Worm (Caenorhabditis elegans): ENCODE results near the gene Y69A2AR.31.

Gene Y69A2AR.31

DNA sequence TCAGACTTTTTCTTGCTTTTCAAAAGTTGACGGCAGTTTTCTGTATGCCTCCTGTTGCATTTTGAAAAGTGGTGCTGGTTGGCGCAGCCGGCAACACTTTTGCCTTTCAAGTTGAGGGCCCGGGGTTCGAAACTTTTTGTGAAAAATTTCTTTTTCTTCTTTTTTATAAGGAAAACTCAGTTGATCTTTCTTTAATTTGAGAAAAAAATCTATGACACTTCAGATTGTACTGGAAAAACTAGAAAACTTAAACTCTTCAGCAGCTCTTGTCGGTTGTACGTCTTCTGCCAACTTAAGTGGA, 1.0 kb upstream of the Y69A2AR.31 start (continued):
- peak; percentile 70; the same call in 1 of the 2 replicates for TF ChIP-seq Y105C5A.15 (GFP tag; IDR thresholded peaks at IDR 0.05)
- TF ChIP-seq gei-8 (GFP tag; optimal IDR thresholded peaks at IDR 0.05): peak; percentile 57
- no peak for TF ChIP-seq aly-2 (tag; optimal IDR thresholded peaks at IDR 0.05)
- TF ChIP-seq nhr-42 (GFP tag; IDR thresholded peaks at IDR 0.05): 0 out of 2 replicates have a peak, but pooled peaks have one; percentile 55
- TF ChIP-seq lin-1 (GFP tag; IDR thresholded peaks at IDR 0.05): 0 out of 2 replicates have a peak, but pooled peaks have one; percentile 10
- TF ChIP-seq mdt-29 (GFP tag; IDR thresholded peaks at IDR 0.05): 0 out of 2 replicates have a peak, but pooled peaks have one; percentile 38
- TF ChIP-seq egl-27 (tag; optimal IDR thresholded peaks at IDR 0.05): no peak
- TF ChIP-seq Y75B8A.6 (GFP tag; IDR thresholded peaks at IDR 0.05): peak; percentile 32; the same call in 1 of the 2 replicates
- TF ChIP-seq unc-62 (GFP tag; optimal IDR thresholded peaks at IDR 0.05 in 1 of 2): no peak
- TF ChIP-seq unc-62 (tag; optimal IDR thresholded peaks at IDR 0.05): no peak
- TF ChIP-seq nhr-111 (GFP tag; optimal IDR thresholded peaks at IDR 0.05): no peak
- TF ChIP-seq zag-1 (tag; optimal IDR thresholded peaks at IDR 0.05): no peak
- peak; percentile 51 for TF ChIP-seq mes-2 (tag; optimal IDR thresholded peaks at IDR 0.05; ENCODE audit: poor library complexity, severe bottlenecking)
- TF ChIP-seq Y48G9A.11 (GFP tag; IDR thresholded peaks at IDR 0.05): peak; percentile 60; the same call in 1 of the 2 replicates
- TF ChIP-seq fos-1 (tag; optimal IDR thresholded peaks at IDR 0.05): no peak
- no peak for TF ChIP-seq ceh-62 (tag; optimal IDR thresholded peaks at IDR 0.05)
- peak; percentile 86 for TF ChIP-seq lim-7 (GFP tag; IDR thresholded peaks at IDR 0.05)
- 0 out of 2 replicates have a peak, but pooled peaks have one; percentile 54 for TF ChIP-seq snpc-1.2 (GFP tag; IDR thresholded peaks at IDR 0.05)
- no peak for TF ChIP-seq daf-12 (tag; optimal IDR thresholded peaks at IDR 0.05)
- peak in 1 of 2 experiments; percentile 60 for TF ChIP-seq daf-16 (GFP tag; optimal IDR thresholded peaks at IDR 0.05)
- no peak for TF ChIP-seq daf-16 (tag; optimal IDR thresholded peaks at IDR 0.05)
- peak; percentile 61; the same call in 1 of the 2 replicates for TF ChIP-seq vab-7 (GFP tag; IDR thresholded peaks at IDR 0.05)
- peak; percentile 21 for TF ChIP-seq T20F7.1 (GFP tag; optimal IDR thresholded peaks at IDR 0.05)
- TF ChIP-seq F26F4.8 (GFP tag; conservative IDR thresholded peaks at IDR 0.05): peak; percentile 88
- no peak for TF ChIP-seq lin-39 (tag; optimal IDR thresholded peaks at IDR 0.05)
- no peak for TF ChIP-seq F37D6.2 (tag; optimal IDR thresholded peaks at IDR 0.05)
- TF ChIP-seq nhr-28 (tag; optimal IDR thresholded peaks at IDR 0.05): no peak
- 0 out of 2 replicates have a peak, but pooled peaks have one; percentile 44 for TF ChIP-seq zip-11 (GFP tag; IDR thresholded peaks at IDR 0.05)
- peak; percentile 36 to 42; a peak in 1 of 4 replicates for TF ChIP-seq madf-5 (GFP tag; IDR thresholded peaks at IDR 0.05)
- no peak for TF ChIP-seq zip-2 (tag; optimal IDR thresholded peaks at IDR 0.05)

DNA sequence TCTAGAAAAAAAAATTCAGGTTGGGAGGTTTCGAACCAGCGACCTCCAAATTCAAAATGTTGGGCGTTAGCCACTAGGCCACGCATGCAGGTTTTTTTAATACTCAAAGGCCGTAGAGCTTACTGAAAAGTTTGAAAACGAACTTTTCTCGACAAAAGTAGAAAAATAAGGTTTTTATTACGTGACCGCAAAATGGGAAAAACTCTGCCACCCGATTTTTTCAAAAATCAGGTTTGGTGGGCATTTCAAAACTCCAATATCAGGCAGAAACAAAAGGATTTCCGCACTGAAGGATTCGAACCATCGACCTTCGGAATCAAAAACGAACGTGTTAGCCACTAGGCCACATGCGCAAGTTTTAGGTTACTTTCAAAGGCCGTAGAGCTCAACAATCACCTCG, 5.1 kb downstream of the Y69A2AR.31 start:
- TF ChIP-seq daf-8 (GFP tag; IDR thresholded peaks at IDR 0.05): no peak
- no peak for TF ChIP-seq ZK337.2 (GFP tag; IDR thresholded peaks at IDR 0.05)
- TF ChIP-seq unc-39 (tag; optimal IDR thresholded peaks at IDR 0.05): no peak
- TF ChIP-seq zip-2 (tag; optimal IDR thresholded peaks at IDR 0.05): no peak
- TF ChIP-seq hlh-30 (tag; optimal IDR thresholded peaks at IDR 0.05; ENCODE audit: insufficient read depth): no peak
- TF ChIP-seq lin-1 (GFP tag; IDR thresholded peaks at IDR 0.05): no peak
- peak; percentile 74 for TF ChIP-seq lin-38 (GFP tag; IDR thresholded peaks at IDR 0.05)
- peak; percentile 34; the same call in 1 of the 2 replicates for TF ChIP-seq lim-7 (GFP tag; IDR thresholded peaks at IDR 0.05)
- TF ChIP-seq snpc-4 (tag; optimal IDR thresholded peaks at IDR 0.05): no peak
- TF ChIP-seq hif-1 (tag; optimal IDR thresholded peaks at IDR 0.05): no peak
- TF ChIP-seq set-16 (GFP tag; IDR thresholded peaks at IDR 0.05): no peak
- TF ChIP-seq egl-27 (tag; optimal IDR thresholded peaks at IDR 0.05): no peak
- TF ChIP-seq zip-11 (GFP tag; IDR thresholded peaks at IDR 0.05): no peak
- no peak for TF ChIP-seq ceh-62 (tag; optimal IDR thresholded peaks at IDR 0.05)
- TF ChIP-seq lin-13 (GFP tag; optimal IDR thresholded peaks at IDR 0.05): no peak
- TF ChIP-seq R02D3.7 (tag; optimal IDR thresholded peaks at IDR 0.05): no peak
- no peak for TF ChIP-seq tra-1 (GFP tag; IDR thresholded peaks at IDR 0.05)
- TF ChIP-seq duxl-1 (tag; optimal IDR thresholded peaks at IDR 0.05; ENCODE audit: poor library complexity): no peak
- TF ChIP-seq mdt-29 (GFP tag; IDR thresholded peaks at IDR 0.05): no peak
- no peak for TF ChIP-seq skn-1 (tag; optimal IDR thresholded peaks at IDR 0.05)
- no peak for TF ChIP-seq dve-1 (tag; optimal IDR thresholded peaks at IDR 0.05; ENCODE audit: insufficient read depth)
- peak; percentile 54 for TF ChIP-seq vab-7 (GFP tag; IDR thresholded peaks at IDR 0.05)
- no peak for TF ChIP-seq mxl-2 (GFP tag; conservative IDR thresholded peaks at IDR 0.05)
- no peak for TF ChIP-seq nhr-11 (tag; optimal IDR thresholded peaks at IDR 0.05)
- TF ChIP-seq unc-62 (GFP tag; optimal IDR thresholded peaks at IDR 0.05 in 1 of 2): no peak
- TF ChIP-seq unc-62 (tag; optimal IDR thresholded peaks at IDR 0.05): no peak
- TF ChIP-seq Y105C5A.15 (GFP tag; IDR thresholded peaks at IDR 0.05): no peak
- no peak for TF ChIP-seq dpl-1 (GFP tag; optimal IDR thresholded peaks at IDR 0.05)
- TF ChIP-seq jun-1 (tag; optimal IDR thresholded peaks at IDR 0.05): no peak
- 0 out of 2 replicates have a peak, but pooled peaks have one; percentile 26 for TF ChIP-seq snpc-1.2 (GFP tag; IDR thresholded peaks at IDR 0.05)
- no peak for TF ChIP-seq rbr-2 (tag; optimal IDR thresholded peaks at IDR 0.05)
- peak; percentile 17 for TF ChIP-seq nhr-102 (tag; optimal IDR thresholded peaks at IDR 0.05)

All from whole organism, L4 larva.